Fruit fly (Drosophila melanogaster): ENCODE data around the gene CG15025.
A peak's percentile ranks its signal among the peaks of the same experiment; 100 is the strongest.

Gene CG15025

dm6 chr3R:19510338-19511130 lies 19.6 kb upstream of the CG15025 start (continued):
- TF ChIP-seq CG6854 (GFP tag; optimal IDR thresholded peaks at IDR 0.05) (no peak), unpg (GFP tag; optimal IDR thresholded peaks at IDR 0.05) (no peak), Bteb2 (GFP tag; optimal IDR thresholded peaks at IDR 0.05) (no peak)

DNA sequence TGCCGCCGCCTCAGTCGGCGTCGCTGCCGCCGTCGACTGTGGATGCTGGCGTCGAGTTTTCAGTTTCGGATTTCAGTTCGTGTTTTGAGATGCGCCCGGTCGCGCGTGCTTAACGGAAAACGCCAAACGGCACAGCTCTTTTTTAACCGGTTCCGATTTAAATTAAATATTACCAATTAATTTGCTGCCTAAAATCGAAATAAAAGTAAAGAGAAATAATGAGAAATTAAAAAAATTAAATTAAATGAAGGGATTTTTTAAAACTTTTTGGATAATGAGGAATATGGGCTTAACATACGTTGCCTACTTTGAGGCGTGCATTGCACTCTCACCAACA lies 18.2 kb upstream of the CG15025 start:
- TF ChIP-seq HLH4C (GFP tag; IDR thresholded peaks at IDR 0.05; ENCODE audit: partially characterized antibody) (0 out of 3 replicates have a peak, but pooled peaks have one; percentile 8), CG11456 (GFP tag; IDR thresholded peaks at IDR 0.05) (no peak), cad (GFP tag; optimal IDR thresholded peaks at IDR 0.05) (no peak), Jarid2 (GFP tag; optimal IDR thresholded peaks at IDR 0.05) (peak; percentile 12), so (GFP tag; IDR thresholded peaks at IDR 0.05) (peak; percentile 45; the same call in 1 of the 3 replicates), ap (GFP tag; IDR thresholded peaks at IDR 0.05) (no peak), CG31365 (tag; optimal IDR thresholded peaks at IDR 0.05) (no peak), z (GFP tag; IDR thresholded peaks at IDR 0.05) (no peak), CG11723 (GFP tag; optimal IDR thresholded peaks at IDR 0.05) (no peak), vnd (GFP tag; IDR thresholded peaks at IDR 0.05; ENCODE audit: partially characterized antibody) (no peak), lilli (GFP tag; optimal IDR thresholded peaks at IDR 0.05) (no peak), Rfx (GFP tag; IDR thresholded peaks at IDR 0.05) (no peak; the same call in 1 of the 2 replicates), chm (GFP tag; IDR thresholded peaks at IDR 0.05) (peak; percentile 8; the same call in 1 of the 2 replicates), Dfd (GFP tag; optimal IDR thresholded peaks at IDR 0.05) (no peak), CG32532 (GFP tag; IDR thresholded peaks at IDR 0.05) (no peak), tap (tag; optimal IDR thresholded peaks at IDR 0.05) (no peak), Adf1 (GFP tag; IDR thresholded peaks at IDR 0.05) (peak; percentile 98), gcm2 (GFP tag; optimal IDR thresholded peaks at IDR 0.05) (no peak), Sry-δ (GFP tag; optimal IDR thresholded peaks at IDR 0.05) (no peak), Awh (GFP tag; IDR thresholded peaks at IDR 0.05) (no peak), gsb-n (tag; optimal IDR thresholded peaks at IDR 0.05) (no peak), oc (tag; optimal IDR thresholded peaks at IDR 0.05) (no peak), Ada2b (GFP tag; IDR thresholded peaks at IDR 0.05) (no peak), CG12104 (GFP tag; optimal IDR thresholded peaks at IDR 0.05) (no peak)

DNA sequence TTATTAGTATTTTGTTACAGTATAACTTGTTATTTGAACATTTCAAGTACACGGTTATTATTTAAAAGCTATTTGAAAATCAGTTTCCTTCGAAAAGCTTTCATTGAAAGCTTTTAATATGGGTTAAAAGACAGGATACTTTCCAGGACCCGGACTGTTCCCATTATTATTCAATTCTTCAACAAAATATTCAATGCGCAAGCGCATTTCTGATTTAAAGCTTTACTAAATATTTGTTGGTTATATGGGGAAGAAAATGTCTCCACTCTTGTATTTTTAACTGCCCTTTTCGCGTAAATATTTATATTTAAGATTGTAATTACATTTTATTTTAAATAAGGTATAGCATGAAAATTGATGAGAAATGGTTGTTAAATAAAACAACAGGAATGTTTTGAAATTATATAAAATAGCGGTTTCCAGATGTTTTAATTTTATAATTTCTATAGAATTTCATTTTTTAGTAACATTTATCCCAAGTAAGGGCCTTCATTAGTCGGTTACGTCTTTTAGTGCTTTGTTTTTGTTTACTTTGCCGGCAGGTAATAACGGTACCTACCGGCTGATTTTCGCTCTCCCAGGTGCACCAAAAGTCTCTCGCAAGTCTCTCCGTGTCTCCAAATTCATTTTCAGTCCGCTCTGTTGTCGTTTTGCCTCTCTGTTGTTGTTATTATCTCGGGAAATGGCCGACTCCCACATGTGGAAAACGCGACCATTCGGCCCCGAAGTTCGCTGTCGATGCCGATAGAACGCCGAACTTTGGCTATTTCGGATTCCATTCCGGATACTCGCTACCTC lies 17.7 kb upstream of the CG15025 start:
- TF ChIP-seq grau (tag; optimal IDR thresholded peaks at IDR 0.05), result peak; percentile 34
- no peak for TF ChIP-seq inv (GFP tag; IDR thresholded peaks at IDR 0.05; ENCODE audit: partially characterized antibody)
- TF ChIP-seq CG3281 (GFP tag; optimal IDR thresholded peaks at IDR 0.05), result peak; percentile 18
- no peak for TF ChIP-seq CG4424 (GFP tag; optimal IDR thresholded peaks at IDR 0.05)
- TF ChIP-seq CG10462 (GFP tag; optimal IDR thresholded peaks at IDR 0.05), result peak; percentile 15
- TF ChIP-seq D19A (tag; optimal IDR thresholded peaks at IDR 0.05), result peak; percentile 94
- peak; percentile 7 for TF ChIP-seq CG6854 (GFP tag; optimal IDR thresholded peaks at IDR 0.05)
- TF ChIP-seq CG31441 (GFP tag; IDR thresholded peaks at IDR 0.05), result 0 out of 2 replicates have a peak, but pooled peaks have one; percentile 21
- peak; percentile 39; the same call in 1 of the 3 replicates for TF ChIP-seq CG34422 (GFP tag; IDR thresholded peaks at IDR 0.05)
- TF ChIP-seq sna (GFP tag; IDR thresholded peaks at IDR 0.05; ENCODE audit: partially characterized antibody), result 0 out of 2 replicates have a peak, but pooled peaks have one; percentile 32
- TF ChIP-seq PHDP (tag; optimal IDR thresholded peaks at IDR 0.05), result peak; percentile 46
- TF ChIP-seq Hr51 (GFP tag; optimal IDR thresholded peaks at IDR 0.05), result peak in 1 of 2 experiments; percentile 50
- TF ChIP-seq scrt (GFP tag; optimal IDR thresholded peaks at IDR 0.05), result peak; percentile 3
- peak; percentile 56 for TF ChIP-seq row (GFP tag; IDR thresholded peaks at IDR 0.05)
- peak; percentile 31; the same call in 1 of the 3 replicates for TF ChIP-seq sr (GFP tag; IDR thresholded peaks at IDR 0.05)
- peak; percentile 12 for TF ChIP-seq fd96Cb (tag; optimal IDR thresholded peaks at IDR 0.05)
- TF ChIP-seq BtbVII (GFP tag; optimal IDR thresholded peaks at IDR 0.05), result peak; percentile 30
- TF ChIP-seq zen2 (GFP tag; IDR thresholded peaks at IDR 0.05; ENCODE audit: partially characterized antibody), result peak; percentile 45; the same call in 1 of the 3 replicates
- peak; percentile 20 for TF ChIP-seq CG13296 (GFP tag; optimal IDR thresholded peaks at IDR 0.05)
- TF ChIP-seq CG18599 (GFP tag; optimal IDR thresholded peaks at IDR 0.05), result peak; percentile 53

Measured in whole organism, embryonic.